Worm (Caenorhabditis elegans) whole organism, L4 larva: Measurements from ENCODE around the gene T02C1.2.

ENCODE experiments used
- F37D6.2 ChIP-seq: sonication (generic microtip); optimal IDR thresholded peaks from 2 replicates; lab custom pipeline; 2016; ENCODE audit warnings: mild to moderate bottlenecking, missing genetic modification characterization, missing compliant biosample characterization
- T20F7.1 ChIP-seq: fragments of 200-800 bp; sonication (Bioruptor generic); optimal IDR thresholded peaks from 2 replicates; lab custom pipeline; 2018; ENCODE audit warnings: mild to moderate bottlenecking, missing genetic modification characterization, missing compliant biosample characterization
- T26A8.4 ChIP-seq: fragments of 200-800 bp; sonication (Bioruptor generic); IDR thresholded peaks from 2 replicates; pipeline ENCODE4 v1.3.6; 2022; ENCODE audit warnings: missing genetic modification characterization, missing compliant biosample characterization
- Y105C5A.15 ChIP-seq: fragments of 200-800 bp; sonication (Bioruptor generic); IDR thresholded peaks from 2 replicates; pipeline ENCODE4 v1.3.6; 2022; ENCODE audit warnings: missing genetic modification characterization, missing compliant biosample characterization
- ZK337.2 ChIP-seq: fragments of 200-800 bp; sonication (Bioruptor generic); IDR thresholded peaks from 2 replicates; pipeline ENCODE4 v1.3.6; 2022; ENCODE audit warnings: missing genetic modification reagents, missing genetic modification characterization, missing compliant biosample characterization
- aly-2 ChIP-seq: sonication (generic microtip); optimal IDR thresholded peaks from 2 replicates; lab custom pipeline; 2018; ENCODE audit warnings: missing biosample characterization, missing genetic modification characterization
- attf-4 ChIP-seq: sonication (generic microtip); optimal IDR thresholded peaks from 3 replicates; lab custom pipeline; 2017; ENCODE audit warnings: missing biosample characterization, missing genetic modification characterization
- daf-16 ChIP-seq, 3 experiments: sonication (generic microtip); optimal IDR thresholded peaks; 2 replicates each; lab custom pipeline; 2016 to 2017; ENCODE audit warnings: missing genetic modification characterization in 3 of 3, missing genetic modification reagents in 3 of 3, mild to moderate bottlenecking in 2 of 3, missing compliant biosample characterization in 2 of 3, missing biosample characterization in 1 of 3, moderate library complexity in 1 of 3
- daf-19 ChIP-seq: fragments of 200-800 bp; sonication (Bioruptor generic); conservative IDR thresholded peaks from 2 replicates; pipeline ENCODE4 v1.3.6; 2022; ENCODE audit warnings: missing genetic modification characterization, missing compliant biosample characterization
- daf-8 ChIP-seq: fragments of 200-800 bp; sonication (Bioruptor generic); IDR thresholded peaks from 2 replicates; pipeline ENCODE4 v1.3.6; 2022; ENCODE audit warnings: missing genetic modification characterization, missing compliant biosample characterization
- dmd-6 ChIP-seq: fragments of 200-800 bp; sonication (Bioruptor generic); IDR thresholded peaks from 2 replicates; pipeline ENCODE4 v1.3.6; 2022; ENCODE audit warnings: missing genetic modification reagents, missing genetic modification characterization, missing compliant biosample characterization
- duxl-1 ChIP-seq: sonication (generic microtip); optimal IDR thresholded peaks from 2 replicates; lab custom pipeline; 2016; ENCODE audit warnings: mild to moderate bottlenecking, missing genetic modification characterization, moderate library complexity, missing compliant biosample characterization; ENCODE audit not compliant: poor library complexity
- dve-1 ChIP-seq: sonication (generic microtip); optimal IDR thresholded peaks from 2 replicates; lab custom pipeline; 2017; ENCODE audit warnings: antibody characterized with exemption, mild to moderate bottlenecking, missing genetic modification characterization, missing compliant biosample characterization; ENCODE audit not compliant: insufficient read depth
- hif-1 ChIP-seq, 2 experiments: sonication (generic microtip); optimal IDR thresholded peaks; 2 replicates each; lab custom pipeline; 2016 to 2017; ENCODE audit warnings: missing compliant biosample characterization in 2 of 2, missing genetic modification characterization in 2 of 2, missing genetic modification reagents in 2 of 2, missing genotype in 2 of 2, mild to moderate bottlenecking in 1 of 2
- hlh-11 ChIP-seq: fragments of 200-800 bp; sonication (Bioruptor generic); optimal IDR thresholded peaks from 2 replicates; lab custom pipeline; 2018; ENCODE audit warnings: mild to moderate bottlenecking, missing genetic modification characterization, missing compliant biosample characterization
- hlh-30 ChIP-seq: sonication (generic microtip); optimal IDR thresholded peaks from 2 replicates; lab custom pipeline; 2017; ENCODE audit warnings: antibody characterized with exemption, mild to moderate bottlenecking, missing genetic modification characterization, missing compliant biosample characterization; ENCODE audit not compliant: insufficient read depth
- lim-7 ChIP-seq: fragments of 200-800 bp; sonication (Bioruptor generic); IDR thresholded peaks from 2 replicates; pipeline ENCODE4 v1.3.6; 2022; ENCODE audit warnings: missing genetic modification characterization, missing compliant biosample characterization
- lin-1 ChIP-seq: fragments of 200-800 bp; sonication (Bioruptor generic); IDR thresholded peaks from 2 replicates; pipeline ENCODE4 v1.3.6; 2022; ENCODE audit warnings: missing genetic modification reagents, missing genetic modification characterization, missing compliant biosample characterization
- lin-13 ChIP-seq: fragments of 150-350 bp; optimal IDR thresholded peaks from 2 replicates; lab custom pipeline; 2014; ENCODE audit warnings: missing biosample characterization, missing genetic modification reagents, missing genetic modification characterization
- lin-15B ChIP-seq: fragments of 150-350 bp; sonication (generic microtip); optimal IDR thresholded peaks from 3 replicates; lab custom pipeline; 2014; ENCODE audit warnings: missing biosample characterization, missing genetic modification characterization
- lin-29 ChIP-seq: fragments of 200-800 bp; sonication (Bioruptor generic); IDR thresholded peaks from 2 replicates; pipeline ENCODE4 v1.3.6; 2022; ENCODE audit warnings: missing genetic modification reagents, missing genetic modification characterization, missing compliant biosample characterization
- lsy-2 ChIP-seq, 2 experiments: fragments of 150-350 bp in 1 of 2; sonication (generic microtip) in 1 of 2; optimal IDR thresholded peaks; 2 replicates each; lab custom pipeline; 2014 to 2017; ENCODE audit warnings: missing biosample characterization in 2 of 2, missing genetic modification characterization in 2 of 2
- mdl-1 ChIP-seq, 2 experiments: fragments of 150-350 bp in 1 of 2; sonication (generic microtip) in 1 of 2; optimal IDR thresholded peaks; 2 replicates each; lab custom pipeline; 2014 to 2017; ENCODE audit warnings: missing biosample characterization in 2 of 2, missing genetic modification characterization in 2 of 2
- mep-1 ChIP-seq: fragments of 150-350 bp; sonication (generic microtip); optimal IDR thresholded peaks from 3 replicates; lab custom pipeline; 2014; ENCODE audit warnings: missing biosample characterization, missing genetic modification characterization
- mes-2 ChIP-seq: sonication (generic microtip); optimal IDR thresholded peaks from 2 replicates; lab custom pipeline; 2016; ENCODE audit warnings: missing genotype, mild to moderate bottlenecking, missing genetic modification characterization, missing compliant biosample characterization; ENCODE audit not compliant: poor library complexity, severe bottlenecking
- mxl-2 ChIP-seq: fragments of 200-800 bp; sonication (Bioruptor generic); conservative IDR thresholded peaks from 2 replicates; pipeline ENCODE4 v1.3.6; 2022; ENCODE audit warnings: missing genetic modification reagents, missing genetic modification characterization, missing compliant biosample characterization
- nhr-102 ChIP-seq: sonication (generic microtip); optimal IDR thresholded peaks from 2 replicates; lab custom pipeline; 2016; ENCODE audit warnings: mild to moderate bottlenecking, missing genetic modification characterization, moderate library complexity, missing compliant biosample characterization
- nhr-111 ChIP-seq: fragments of 200-800 bp; sonication (Bioruptor generic); optimal IDR thresholded peaks from 2 replicates; lab custom pipeline; 2018; ENCODE audit warnings: mild to moderate bottlenecking, missing genetic modification characterization, missing compliant biosample characterization
- nhr-28 ChIP-seq: fragments of 150-350 bp; optimal IDR thresholded peaks from 2 replicates; lab custom pipeline; 2014; ENCODE audit warnings: missing biosample characterization, missing genetic modification characterization
- nhr-77 ChIP-seq: fragments of 150-350 bp; optimal IDR thresholded peaks from 2 replicates; lab custom pipeline; 2014; ENCODE audit warnings: missing biosample characterization, missing genetic modification characterization
- pqm-1 ChIP-seq: sonication (generic microtip); optimal IDR thresholded peaks from 2 replicates; lab custom pipeline; 2017; ENCODE audit warnings: missing biosample characterization, missing genetic modification characterization
- sdz-12 ChIP-seq: fragments of 200-800 bp; sonication (Bioruptor generic); optimal IDR thresholded peaks from 2 replicates; lab custom pipeline; 2018; ENCODE audit warnings: mild to moderate bottlenecking, missing genetic modification characterization, missing compliant biosample characterization
- set-16 ChIP-seq: fragments of 200-800 bp; sonication (Bioruptor generic); IDR thresholded peaks from 2 replicates; pipeline ENCODE4 v1.3.6; 2022; ENCODE audit warnings: missing genetic modification reagents, missing genetic modification characterization, missing compliant biosample characterization
- skn-1 ChIP-seq: fragments of 150-350 bp; optimal IDR thresholded peaks from 2 replicates; lab custom pipeline; 2014; ENCODE audit warnings: missing biosample characterization, missing genetic modification characterization
- snpc-4 ChIP-seq: fragments of 150-350 bp; optimal IDR thresholded peaks from 2 replicates; lab custom pipeline; 2014; ENCODE audit warnings: missing biosample characterization, missing genetic modification characterization
- spr-1 ChIP-seq: sonication (generic microtip); optimal IDR thresholded peaks from 2 replicates; lab custom pipeline; 2016; ENCODE audit warnings: mild to moderate bottlenecking, missing genetic modification characterization, missing compliant biosample characterization
- unc-62 ChIP-seq, 3 experiments: fragments of 150-350 bp in 1 of 3; sonication (generic microtip); optimal IDR thresholded peaks in 2 of 3; peaks in 1 of 3; 1 replicate in 1 of 3; 2 replicates in 2 of 3; lab custom pipeline; 2014 to 2017; ENCODE audit warnings: missing biosample characterization in 3 of 3, missing genetic modification characterization in 3 of 3, missing genetic modification reagents in 3 of 3, missing genotype in 1 of 3
- zag-1 ChIP-seq: fragments of 150-350 bp; optimal IDR thresholded peaks from 2 replicates; lab custom pipeline; 2014; ENCODE audit warnings: missing biosample characterization, missing genetic modification characterization
- zfp-3 ChIP-seq: fragments of 200-800 bp; sonication (Bioruptor generic); conservative IDR thresholded peaks from 2 replicates; pipeline ENCODE4 v1.3.6; 2022; ENCODE audit warnings: missing genetic modification reagents, missing genetic modification characterization, missing compliant biosample characterization
- zip-11 ChIP-seq: fragments of 200-800 bp; sonication (Bioruptor generic); IDR thresholded peaks from 2 replicates; pipeline ENCODE4 v1.3.6; 2022; ENCODE audit warnings: missing genetic modification characterization, missing compliant biosample characterization

The T02C1.2 gene

DNA sequence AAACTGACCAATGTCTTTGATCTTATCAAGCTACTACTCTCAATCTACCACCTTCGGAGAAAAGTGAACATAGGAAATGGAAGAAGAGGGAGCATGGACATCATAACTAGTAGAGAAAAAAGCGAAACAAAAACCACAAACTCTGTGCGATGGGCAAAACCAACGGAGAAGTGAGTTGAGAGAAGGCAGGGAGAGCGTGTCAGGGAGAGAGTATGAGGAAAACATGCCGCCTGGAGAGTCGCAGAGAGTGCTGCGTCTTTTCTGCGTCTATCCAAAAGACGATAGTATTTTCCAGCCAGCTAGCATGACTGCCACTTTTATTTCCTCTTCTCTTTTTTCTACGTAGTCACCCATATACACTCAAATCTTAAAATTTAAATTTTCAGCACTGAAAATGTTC, 10.8 kb upstream of the T02C1.2 start, which contains the start of gene saeg-2 (continued):
- TF ChIP-seq T26A8.4 (peak; percentile 39; the same call in 1 of the 2 replicates), hlh-30 (tag; lab: Kevin White, UChicago) (peak; percentile 31), dve-1 (tag; lab: Kevin White, UChicago) (peak; percentile 60), sdz-12 (GFP tag; lab: Kevin White, UChicago) (no peak), mdl-1 (tag; optimal IDR thresholded peaks at IDR 0.05; lab: Kevin White, UChicago) (peak in 1 of 2 experiments; percentile 71)
- TF ChIP-seq, all 104 proteins: peak for 23

ce11 chrIII:9242675-9243074, 8.2 kb upstream of the T02C1.2 start, which contains the start of gene dat-1:
Gene dat-1 (plus strand): TSS chrIII:9242975.
- TF ChIP-seq zag-1 (tag; lab: Kevin White, UChicago) (no peak), spr-1 (tag; lab: Kevin White, UChicago) (no peak), zfp-3 (GFP tag; lab: Robert Waterston, UW) (no peak), Y105C5A.15 (GFP tag; lab: Robert Waterston, UW) (no peak), lin-29 (no peak), attf-4 (tag; lab: Kevin White, UChicago) (no peak), mep-1 (tag; lab: Kevin White, UChicago) (no peak), dmd-6 (GFP tag; lab: Robert Waterston, UW) (no peak)
- TF ChIP-seq, all 104 proteins: peak for 0

ce11 chrIII:9247221-9247620, 3.6 kb upstream of the T02C1.2 start, which contains the start of gene T02C1.1:
Gene T02C1.1 (plus strand): TSS chrIII:9247525.
- TF ChIP-seq nhr-111 (GFP tag; lab: Kevin White, UChicago) (no peak), set-16 (no peak), hlh-11 (tag; lab: Kevin White, UChicago) (no peak), mxl-2 (GFP tag; lab: Robert Waterston, UW) (no peak), aly-2 (tag; lab: Kevin White, UChicago) (no peak), lin-1 (no peak), daf-8 (GFP tag; lab: Robert Waterston, UW) (no peak), ZK337.2 (GFP tag; lab: Robert Waterston, UW) (no peak), lin-13 (GFP tag; lab: Kevin White, UChicago) (no peak), lsy-2 (tag; optimal IDR thresholded peaks at IDR 0.05; lab: Kevin White, UChicago) (no peak), lin-15B (tag; lab: Kevin White, UChicago) (no peak), T20F7.1 (no peak), snpc-4 (tag; lab: Kevin White, UChicago) (no peak), F37D6.2 (tag; lab: Kevin White, UChicago) (no peak), skn-1 (no peak)

DNA sequence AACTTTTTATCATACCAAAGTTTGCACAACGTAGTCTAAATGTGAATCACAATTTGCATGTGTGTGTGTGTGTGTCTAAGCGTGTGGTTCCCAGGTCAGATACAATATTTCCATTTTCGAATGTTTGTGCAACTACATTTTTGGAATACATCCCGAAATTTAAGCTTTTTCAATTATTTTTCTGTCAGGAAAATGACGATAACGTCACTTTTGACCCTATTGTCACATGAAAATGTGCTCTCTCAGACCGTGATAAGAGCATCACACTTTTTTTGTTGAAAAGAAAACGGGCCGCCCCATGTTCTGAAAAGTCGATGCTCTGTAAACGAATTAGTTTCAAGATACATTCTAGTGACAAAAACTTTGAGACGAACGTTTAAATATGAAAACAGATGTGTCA, 4.2 kb downstream of the T02C1.2 start:
- no peak for TF ChIP-seq lin-1
- no peak for TF ChIP-seq lin-15B (tag; lab: Kevin White, UChicago)
- peak; percentile 61 for TF ChIP-seq pqm-1
- TF ChIP-seq duxl-1 (tag; lab: Kevin White, UChicago) = no peak
- TF ChIP-seq zip-11 (GFP tag; lab: Robert Waterston, UW) = no peak
- peak in 1 of 2 experiments; percentile 23 for TF ChIP-seq unc-62 (GFP tag; optimal IDR thresholded peaks at IDR 0.05 in 1 of 2; lab: Kevin White, UChicago)
- no peak for TF ChIP-seq unc-62 (tag; optimal IDR thresholded peaks at IDR 0.05; lab: Kevin White, UChicago)
- no peak for TF ChIP-seq daf-19 (GFP tag; lab: Robert Waterston, UW)
- no peak for TF ChIP-seq lim-7 (GFP tag; lab: Robert Waterston, UW)
- TF ChIP-seq dve-1 (tag; lab: Kevin White, UChicago) = peak; percentile 11
- TF ChIP-seq hif-1 (tag; optimal IDR thresholded peaks at IDR 0.05; lab: Kevin White, UChicago) = peak in 1 of 2 experiments; percentile 26
- TF ChIP-seq nhr-77 (tag; lab: Kevin White, UChicago) = peak; percentile 29
- peak; percentile 51 for TF ChIP-seq hlh-30 (tag; lab: Kevin White, UChicago)
- no peak for TF ChIP-seq spr-1 (tag; lab: Kevin White, UChicago)
- peak; percentile 70 for TF ChIP-seq hlh-11 (tag; lab: Kevin White, UChicago)
- peak; percentile 20 for TF ChIP-seq nhr-102 (tag; lab: Kevin White, UChicago)
- no peak for TF ChIP-seq daf-16 (GFP tag; optimal IDR thresholded peaks at IDR 0.05; lab: Kevin White, UChicago)
- peak; percentile 63 for TF ChIP-seq daf-16 (tag; optimal IDR thresholded peaks at IDR 0.05; lab: Kevin White, UChicago)
- no peak for TF ChIP-seq lin-13 (GFP tag; lab: Kevin White, UChicago)
- peak; percentile 79 for TF ChIP-seq nhr-28 (tag; lab: Kevin White, UChicago)
- TF ChIP-seq mes-2 = no peak
- TF ChIP-seq, all 104 proteins: peak for 10
